Fruit fly (Drosophila melanogaster): Measurements from ENCODE around the gene ex.

ex gene

DNA sequence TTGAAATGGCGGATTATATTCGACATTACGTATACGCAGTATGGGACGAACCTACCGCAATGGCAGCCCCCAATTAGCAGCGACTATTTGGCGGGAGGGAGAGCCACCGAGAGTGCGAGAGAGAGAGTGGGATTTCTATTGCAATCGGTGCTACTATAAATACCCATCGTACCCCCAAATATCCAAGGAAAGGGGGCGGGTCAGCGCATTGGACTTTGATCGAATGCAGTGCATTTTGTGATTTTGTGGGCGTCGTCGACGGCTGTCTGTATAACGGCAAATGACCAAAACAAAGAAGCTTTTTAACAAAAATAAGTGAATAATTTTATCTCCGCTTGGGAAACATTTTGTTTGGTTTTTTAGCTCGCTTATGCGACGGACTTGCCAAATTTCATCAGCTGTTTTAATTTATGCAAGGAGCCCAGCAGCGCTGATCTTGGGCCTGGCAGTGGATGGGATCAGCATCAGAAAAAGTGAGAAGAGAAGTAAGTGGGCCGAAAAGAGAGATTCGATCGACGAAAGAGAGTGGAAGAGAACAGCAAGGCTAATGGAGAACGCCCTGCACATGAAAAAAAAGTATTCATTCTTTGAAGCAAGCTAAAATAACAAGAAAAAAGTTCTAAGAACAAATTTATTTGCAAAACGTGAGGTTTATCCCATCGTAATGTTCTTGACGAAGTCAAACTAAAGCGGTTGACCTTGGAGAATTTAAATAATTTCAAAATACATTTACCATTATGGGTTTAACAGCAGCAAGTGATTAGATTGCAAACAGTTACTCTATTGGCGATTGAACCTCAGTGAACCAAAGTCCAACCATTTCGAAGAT, 56.9 kb downstream of the ex start:
- no peak for TF ChIP-seq CG17801 (GFP tag; optimal IDR thresholded peaks at IDR 0.05; ENCODE audit: partially characterized antibody)

DNA sequence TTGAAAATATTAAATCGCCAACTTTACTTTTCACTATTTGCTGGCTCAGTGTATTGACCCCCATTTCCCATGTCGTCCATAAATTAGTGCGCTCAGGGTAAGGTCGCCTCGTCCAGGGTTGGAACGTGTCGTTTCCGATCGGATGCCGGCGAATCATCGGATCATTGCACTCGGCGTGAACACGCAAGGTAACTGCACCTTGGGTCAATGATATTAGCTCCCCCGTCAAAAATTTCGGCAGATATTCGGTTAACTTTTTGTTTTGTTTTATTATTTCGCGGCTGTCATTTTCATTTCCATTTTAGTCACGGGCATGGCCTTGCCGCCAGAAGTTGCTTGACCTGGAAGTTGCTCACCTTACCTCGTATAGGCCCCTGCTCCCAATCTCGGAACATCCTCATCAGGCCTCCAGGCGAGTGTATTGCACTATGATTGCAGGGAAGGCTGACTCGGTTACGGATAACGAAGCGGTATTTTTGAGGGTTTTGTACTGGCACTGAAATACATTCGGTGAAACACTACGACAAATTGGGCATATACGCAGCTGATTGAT, 57.6 kb downstream of the ex start:
- TF ChIP-seq CG17801 (GFP tag; optimal IDR thresholded peaks at IDR 0.05; ENCODE audit: partially characterized antibody), result no peak

DNA sequence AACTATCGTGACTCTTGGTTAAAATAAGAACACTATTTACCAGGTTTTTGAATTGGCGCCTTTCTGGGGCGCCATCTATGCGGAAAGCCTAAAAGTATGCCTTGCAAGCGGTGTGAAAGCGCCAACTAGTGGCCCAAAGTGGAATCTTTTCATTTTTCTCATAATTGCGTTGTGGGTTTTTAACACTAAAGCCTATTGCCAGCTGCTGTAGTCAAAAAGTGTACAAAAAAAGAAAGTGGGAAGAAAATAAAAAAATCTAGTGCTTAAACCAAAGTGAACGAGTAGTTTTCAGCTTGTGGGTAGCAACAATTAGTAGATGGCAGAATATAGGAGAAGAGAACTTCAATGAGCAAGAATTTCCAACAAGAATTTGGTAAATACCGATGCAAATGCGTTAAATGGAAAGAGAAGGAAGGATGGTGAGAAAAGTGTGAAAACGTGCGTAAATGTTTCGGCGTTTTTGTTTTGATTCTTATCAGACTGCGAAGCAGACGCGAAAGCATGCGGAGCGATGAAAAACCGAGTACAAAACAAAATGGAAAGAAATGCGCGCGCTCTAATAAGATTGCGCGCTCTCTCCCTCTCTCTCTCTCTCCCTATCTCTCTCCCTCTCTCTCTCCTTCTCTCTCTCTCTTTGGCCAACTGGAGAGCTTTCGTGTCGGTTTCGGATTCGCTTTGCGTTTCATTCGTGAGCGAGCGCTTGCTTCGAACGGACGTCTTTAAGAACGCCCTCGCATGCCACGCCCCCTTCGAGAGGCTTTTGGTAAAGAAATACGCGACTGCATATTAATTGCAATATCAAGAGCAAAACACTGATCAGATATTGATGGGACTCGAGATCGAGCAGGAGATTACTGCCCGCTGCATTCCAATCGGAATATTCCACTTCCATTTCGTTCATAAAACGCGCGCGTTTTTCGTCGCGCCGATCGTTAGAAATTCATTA, 59.4 kb downstream of the ex start:
- peak; percentile 91 for TF ChIP-seq CG17801 (GFP tag; optimal IDR thresholded peaks at IDR 0.05; ENCODE audit: partially characterized antibody)

DNA sequence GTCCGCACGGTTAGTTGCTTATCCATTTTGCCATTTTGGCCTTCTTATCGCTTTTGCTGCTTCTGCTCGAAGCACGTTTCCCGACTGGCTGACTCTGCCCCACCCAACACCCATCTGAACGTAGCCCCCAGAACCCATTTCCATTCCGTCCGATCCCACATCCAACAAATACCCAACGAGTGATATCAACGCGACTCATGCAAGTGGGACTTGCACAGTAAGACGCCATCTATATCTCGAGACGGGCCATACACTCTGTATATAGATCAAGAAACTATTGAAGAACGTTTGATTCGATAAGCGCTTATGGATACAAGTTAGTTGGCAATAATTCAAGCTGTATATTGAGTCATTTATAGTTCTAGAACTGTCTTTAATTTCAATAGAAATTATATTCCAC, 61.2 kb downstream of the ex start:
- no peak for TF ChIP-seq CG17801 (GFP tag; optimal IDR thresholded peaks at IDR 0.05; ENCODE audit: partially characterized antibody)

DNA sequence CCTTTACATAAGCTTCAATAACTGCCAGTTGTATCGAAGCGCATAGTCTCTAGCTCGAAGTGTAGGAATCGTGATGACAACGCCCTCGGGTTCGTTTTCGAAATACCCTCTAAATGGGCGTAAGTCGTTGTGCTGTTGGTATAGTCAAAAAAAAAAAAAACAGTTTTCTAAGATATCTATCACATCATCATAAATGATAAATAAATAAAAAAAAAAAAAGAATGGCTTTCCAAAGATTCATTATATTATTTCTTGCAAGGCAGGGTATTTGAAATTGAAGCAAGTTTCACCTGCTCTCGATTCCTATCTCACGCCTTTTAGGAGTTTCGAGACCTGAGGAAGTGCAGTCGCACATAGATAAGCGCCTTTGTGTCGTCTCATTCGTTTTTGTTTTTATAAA, 62.2 kb downstream of the ex start:
- TF ChIP-seq CG17801 (GFP tag; optimal IDR thresholded peaks at IDR 0.05; ENCODE audit: partially characterized antibody), result peak; percentile 21

DNA sequence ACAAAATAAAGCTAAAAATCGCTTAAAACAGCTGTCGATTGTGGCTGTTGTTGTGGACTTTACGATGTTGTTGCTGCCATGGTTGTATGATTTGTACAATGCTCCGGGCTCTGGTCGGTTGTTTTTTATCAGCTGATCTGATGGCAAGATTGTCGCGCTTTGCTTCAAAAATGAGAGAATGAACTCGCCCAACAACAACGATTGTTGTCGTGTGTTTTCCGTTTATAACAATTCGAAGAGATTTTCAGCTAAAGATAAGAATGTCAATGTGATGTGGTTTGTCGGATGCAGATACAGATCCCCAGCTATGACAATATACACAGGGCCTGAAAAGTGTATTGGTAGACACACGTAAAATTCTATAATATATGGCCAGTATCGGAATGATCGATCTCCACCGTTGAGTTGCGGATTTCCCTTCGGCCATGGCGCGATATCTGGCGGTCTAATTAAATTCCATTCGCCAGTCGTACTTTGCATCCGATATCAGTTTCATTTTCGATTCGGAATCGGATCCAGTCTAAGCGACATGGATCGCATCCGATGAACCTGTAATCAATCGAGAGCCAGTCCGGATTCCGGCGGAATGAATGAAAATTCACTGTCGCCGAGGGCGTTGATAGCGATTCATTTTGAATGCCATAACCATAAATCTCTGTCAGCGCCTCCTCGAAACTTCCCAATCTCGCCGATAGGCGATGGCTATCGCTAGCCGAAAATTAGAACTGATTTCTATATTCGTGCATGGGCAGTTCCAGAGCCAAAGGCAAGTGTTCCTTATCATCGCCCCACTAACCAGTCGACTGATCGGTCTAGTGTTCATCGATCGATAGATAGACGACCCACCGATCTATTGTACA, 64.6 kb downstream of the ex start:
- no peak for TF ChIP-seq CG17801 (GFP tag; optimal IDR thresholded peaks at IDR 0.05; ENCODE audit: partially characterized antibody)

DNA sequence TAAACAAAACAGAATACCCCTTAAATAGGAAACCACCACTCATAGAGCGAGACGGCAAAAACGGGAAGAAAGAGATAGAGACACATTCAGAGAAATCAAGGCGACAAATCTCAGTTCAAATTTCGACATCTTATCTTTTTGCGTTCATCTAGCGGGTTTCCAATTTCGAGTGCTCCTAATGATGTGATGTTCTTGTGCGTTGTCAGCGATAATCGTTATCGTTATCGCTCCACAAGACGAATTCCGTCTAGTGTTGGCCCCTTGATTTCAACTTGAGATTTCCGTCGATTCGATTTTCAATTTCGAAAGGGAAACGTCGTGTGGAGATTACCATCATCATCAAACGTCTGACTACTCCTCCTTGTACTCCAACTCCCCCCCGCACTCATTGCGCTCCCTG, 65.4 kb downstream of the ex start:
- no peak for TF ChIP-seq CG17801 (GFP tag; optimal IDR thresholded peaks at IDR 0.05; ENCODE audit: partially characterized antibody)

DNA sequence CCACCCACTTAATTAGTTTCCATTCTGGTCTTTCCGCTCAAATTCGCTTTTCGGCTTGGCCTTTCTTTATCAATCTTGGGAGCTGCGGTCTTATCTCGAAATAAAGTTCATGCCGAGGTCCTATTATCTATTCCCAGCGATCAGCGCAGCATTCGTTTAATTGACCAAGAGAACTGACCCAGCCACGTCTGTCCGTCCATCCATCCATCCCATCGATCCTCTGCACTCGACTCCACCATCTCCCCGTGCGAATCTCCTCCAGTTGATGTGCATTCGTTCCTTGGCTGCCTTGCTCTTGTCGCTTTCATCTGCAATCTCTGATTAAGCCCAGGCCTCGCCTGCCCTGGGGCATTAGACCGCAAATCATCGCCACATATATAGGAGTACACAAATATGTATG, 65.8 kb downstream of the ex start:
- no peak for TF ChIP-seq CG17801 (GFP tag; optimal IDR thresholded peaks at IDR 0.05; ENCODE audit: partially characterized antibody)

DNA sequence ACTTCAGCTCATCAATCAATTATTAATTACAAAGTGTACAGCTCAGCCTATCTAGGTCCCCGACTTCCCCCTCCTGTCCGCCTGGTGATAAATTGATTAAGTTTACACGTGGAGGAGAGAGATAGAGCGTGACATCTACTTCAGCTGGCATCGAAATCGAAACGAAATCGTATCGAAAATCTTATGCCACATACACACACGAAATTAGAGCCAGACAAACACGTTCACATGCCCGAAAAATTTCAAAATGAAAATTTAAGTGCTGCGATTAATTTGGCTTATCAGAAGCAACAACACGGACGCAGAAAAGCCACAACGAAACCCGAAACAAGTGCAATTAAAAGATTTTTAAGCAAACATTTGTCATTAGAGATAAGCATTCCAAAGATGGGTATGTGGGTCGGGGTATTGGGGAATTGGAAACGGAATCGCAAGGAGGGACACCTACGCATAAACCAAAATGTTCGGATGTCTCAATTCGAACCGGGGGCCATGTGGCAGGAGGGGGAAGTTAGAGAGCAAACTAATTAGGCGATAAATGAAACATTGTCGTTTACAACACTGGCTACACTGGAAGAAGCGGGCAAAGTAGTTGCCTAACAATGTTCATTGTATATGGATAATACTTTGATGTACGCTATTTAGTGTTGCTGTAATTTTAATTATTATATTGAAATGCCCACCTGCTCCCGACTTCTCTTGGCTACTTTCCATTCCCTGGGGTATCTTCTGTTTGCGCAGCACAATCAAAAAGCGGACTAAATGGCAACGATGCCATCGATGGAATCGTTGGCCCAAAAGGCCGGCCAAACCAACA, 66.8 kb downstream of the ex start:
- no peak for TF ChIP-seq CG17801 (GFP tag; optimal IDR thresholded peaks at IDR 0.05; ENCODE audit: partially characterized antibody)

Data from ovary, adult (tissue).